Worm (Caenorhabditis elegans): Measurements from ENCODE around the gene droe-8.

DNA sequence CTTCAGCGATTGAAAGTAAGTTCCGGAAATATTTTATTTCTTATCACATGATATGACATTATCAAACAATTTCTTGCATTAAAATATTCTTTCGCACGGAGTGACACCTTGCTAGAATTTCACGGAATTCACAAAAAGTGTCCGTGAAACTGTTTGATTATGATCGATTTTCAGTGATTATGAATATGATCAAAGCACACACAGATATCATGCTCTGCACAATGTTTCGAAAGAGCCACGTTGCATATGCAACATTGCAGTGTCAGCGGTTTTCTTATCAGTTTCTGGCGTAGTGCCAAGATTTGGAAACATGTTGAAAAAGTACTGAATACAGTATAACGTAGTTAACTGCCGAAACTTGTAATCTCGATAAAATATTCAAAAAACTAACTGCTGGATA lies 42.8 kb downstream of the droe-8 start:
- TF ChIP-seq unc-62 (GFP tag; optimal IDR thresholded peaks at IDR 0.05) = no peak
- TF ChIP-seq B0336.3 (GFP tag; IDR thresholded peaks at IDR 0.05) = no peak
- no peak for TF ChIP-seq ama-1 (optimal IDR thresholded peaks at IDR 0.05)
- no peak for TF ChIP-seq ama-1 (GFP tag; optimal IDR thresholded peaks at IDR 0.05)
- peak; percentile 35 to 86 for TF ChIP-seq let-607 (tag; optimal IDR thresholded peaks at IDR 0.05)
- no peak for TF ChIP-seq repo-1 (tag; optimal IDR thresholded peaks at IDR 0.05)
- TF ChIP-seq snpc-4 (GFP tag; optimal IDR thresholded peaks at IDR 0.05) = no peak
- TF ChIP-seq snpc-4 (tag; optimal IDR thresholded peaks at IDR 0.05) = no peak
- TF ChIP-seq C17E4.6 (GFP tag; IDR thresholded peaks at IDR 0.05) = no peak
- no peak for TF ChIP-seq attf-5 (GFP tag; optimal IDR thresholded peaks at IDR 0.05)
- TF ChIP-seq rcor-1 (GFP tag; IDR thresholded peaks at IDR 0.05) = no peak

All from whole organism, young adult.